Worm (Caenorhabditis elegans) whole organism, late embryonic: ENCODE measurements around the gene srx-77.

Source experiments
- C38D4.7 ChIP-seq: fragments of 200-800 bp; sonication (Bioruptor generic); optimal IDR thresholded peaks from 2 replicates; lab custom pipeline; 2018; ENCODE audit warnings: mild to moderate bottlenecking, missing genetic modification characterization, moderate library complexity, missing compliant biosample characterization
- T23F11.4 ChIP-seq: fragments of 200-800 bp; sonication (Bioruptor generic); optimal IDR thresholded peaks from 2 replicates; lab custom pipeline; 2018; ENCODE audit warnings: mild to moderate bottlenecking, missing genetic modification characterization, missing compliant biosample characterization
- ahr-1 ChIP-seq: sonication (generic microtip); optimal IDR thresholded peaks from 2 replicates; lab custom pipeline; 2016; ENCODE audit warnings: missing genetic modification characterization, missing compliant biosample characterization
- ama-1 ChIP-seq: fragments of 150-350 bp; optimal IDR thresholded peaks from 2 replicates; lab custom pipeline; 2014
- ceh-2 ChIP-seq: sonication (generic microtip); optimal IDR thresholded peaks from 2 replicates; lab custom pipeline; 2016; ENCODE audit warnings: missing genotype, missing genetic modification characterization, missing compliant biosample characterization
- ceh-22 ChIP-seq: sonication (generic microtip); optimal IDR thresholded peaks from 2 replicates; lab custom pipeline; 2017; ENCODE audit warnings: missing biosample characterization, missing genetic modification characterization
- ceh-24 ChIP-seq: sonication (generic microtip); optimal IDR thresholded peaks from 2 replicates; lab custom pipeline; 2016; ENCODE audit warnings: mild to moderate bottlenecking, missing genetic modification characterization, missing compliant biosample characterization
- ceh-30 ChIP-seq: fragments of 150-350 bp; optimal IDR thresholded peaks from 2 replicates; lab custom pipeline; 2014; ENCODE audit warnings: missing biosample characterization, missing genetic modification characterization
- ceh-34 ChIP-seq: sonication (generic microtip); optimal IDR thresholded peaks from 2 replicates; lab custom pipeline; 2016; ENCODE audit warnings: mild to moderate bottlenecking, missing genetic modification characterization, missing compliant biosample characterization
- ceh-48 ChIP-seq: sonication (generic microtip); optimal IDR thresholded peaks from 2 replicates; lab custom pipeline; 2016; ENCODE audit warnings: missing genetic modification characterization, inconsistent platforms, missing compliant biosample characterization
- ceh-6 ChIP-seq: fragments of 200-800 bp; sonication (Bioruptor generic); optimal IDR thresholded peaks from 2 replicates; lab custom pipeline; 2018; ENCODE audit warnings: mild to moderate bottlenecking, missing genetic modification characterization, missing compliant biosample characterization
- che-1 ChIP-seq: sonication (generic microtip); optimal IDR thresholded peaks from 2 replicates; lab custom pipeline; 2016; ENCODE audit warnings: mild to moderate bottlenecking, missing genetic modification characterization, missing compliant biosample characterization
- dmd-4 ChIP-seq: sonication (generic microtip); optimal IDR thresholded peaks from 2 replicates; lab custom pipeline; 2016; ENCODE audit warnings: borderline replicate concordance, missing genetic modification characterization, missing compliant biosample characterization
- dve-1 ChIP-seq: sonication (generic microtip); optimal IDR thresholded peaks from 2 replicates; lab custom pipeline; 2017; ENCODE audit warnings: antibody characterized with exemption, mild to moderate bottlenecking, missing genetic modification characterization, missing compliant biosample characterization
- elt-4 ChIP-seq: sonication (generic microtip); optimal IDR thresholded peaks from 2 replicates; lab custom pipeline; 2016; ENCODE audit warnings: missing genetic modification characterization, missing compliant biosample characterization
- eyg-1 ChIP-seq: sonication (generic microtip); optimal IDR thresholded peaks from 2 replicates; lab custom pipeline; 2016; ENCODE audit warnings: missing genotype, missing genetic modification characterization, missing compliant biosample characterization
- fax-1 ChIP-seq: sonication (generic microtip); optimal IDR thresholded peaks from 2 replicates; lab custom pipeline; 2016; ENCODE audit warnings: missing genotype, missing genetic modification characterization, missing compliant biosample characterization
- fkh-10 ChIP-seq: fragments of 150-350 bp; optimal IDR thresholded peaks from 2 replicates; lab custom pipeline; 2014; ENCODE audit warnings: missing biosample characterization, missing genetic modification reagents, missing genetic modification characterization
- fkh-6 ChIP-seq: sonication (generic microtip); optimal IDR thresholded peaks from 2 replicates; lab custom pipeline; 2016; ENCODE audit warnings: missing genetic modification characterization, missing compliant biosample characterization
- gmeb-2 ChIP-seq: sonication (generic microtip); optimal IDR thresholded peaks from 2 replicates; lab custom pipeline; 2016; ENCODE audit warnings: missing genetic modification characterization, inconsistent platforms, missing compliant biosample characterization
- hlh-30 ChIP-seq: sonication (generic microtip); optimal IDR thresholded peaks from 2 replicates; lab custom pipeline; 2017; ENCODE audit warnings: antibody characterized with exemption, missing genetic modification characterization, missing compliant biosample characterization; ENCODE audit not compliant: insufficient read depth
- hlh-8 ChIP-seq: sonication (generic microtip); optimal IDR thresholded peaks from 2 replicates; lab custom pipeline; 2016; ENCODE audit warnings: missing genotype, missing genetic modification characterization, missing compliant biosample characterization
- lin-11 ChIP-seq: fragments of 200-800 bp; sonication (Bioruptor generic); optimal IDR thresholded peaks from 2 replicates; lab custom pipeline; 2018; ENCODE audit warnings: mild to moderate bottlenecking, missing genetic modification characterization, missing compliant biosample characterization
- mec-3 ChIP-seq: sonication (generic microtip); optimal IDR thresholded peaks from 2 replicates; lab custom pipeline; 2016; ENCODE audit warnings: borderline replicate concordance, missing genetic modification characterization, missing compliant biosample characterization
- nhr-11 ChIP-seq: fragments of 150-350 bp; optimal IDR thresholded peaks from 2 replicates; lab custom pipeline; 2014; ENCODE audit warnings: missing biosample characterization, missing genetic modification characterization
- nhr-232 ChIP-seq: sonication (generic microtip); optimal IDR thresholded peaks from 2 replicates; lab custom pipeline; 2016; ENCODE audit warnings: missing genetic modification characterization, missing compliant biosample characterization
- npax-4 ChIP-seq: sonication (generic microtip); optimal IDR thresholded peaks from 2 replicates; lab custom pipeline; 2016; ENCODE audit warnings: missing genetic modification characterization, missing compliant biosample characterization
- odd-2 ChIP-seq: sonication (generic microtip); optimal IDR thresholded peaks from 2 replicates; lab custom pipeline; 2017; ENCODE audit warnings: antibody characterized with exemption, mild to moderate bottlenecking, missing genetic modification characterization, missing compliant biosample characterization
- pat-9 ChIP-seq: fragments of 200-800 bp; sonication (Bioruptor generic); optimal IDR thresholded peaks from 2 replicates; lab custom pipeline; 2018; ENCODE audit warnings: mild to moderate bottlenecking, missing genetic modification characterization, moderate library complexity, missing compliant biosample characterization
- pax-1 ChIP-seq: fragments of 150-350 bp; optimal IDR thresholded peaks from 2 replicates; lab custom pipeline; 2014; ENCODE audit warnings: missing biosample characterization, missing genetic modification characterization
- pha-2 ChIP-seq: sonication (generic microtip); optimal IDR thresholded peaks from 2 replicates; lab custom pipeline; 2017; ENCODE audit warnings: mild to moderate bottlenecking, missing genetic modification characterization, missing compliant biosample characterization
- pha-4 ChIP-seq: fragments of 150-350 bp; optimal IDR thresholded peaks from 2 replicates; lab custom pipeline; 2018; ENCODE audit warnings: missing biosample characterization, missing genetic modification reagents, missing genetic modification characterization
- pqm-1 ChIP-seq: sonication (generic microtip); optimal IDR thresholded peaks from 2 replicates; lab custom pipeline; 2016; ENCODE audit warnings: missing genetic modification characterization, missing compliant biosample characterization
- pros-1 ChIP-seq: fragments of 150-350 bp; optimal IDR thresholded peaks from 2 replicates; lab custom pipeline; 2014; ENCODE audit warnings: missing biosample characterization, missing genetic modification reagents, missing genetic modification characterization
- ref-2 ChIP-seq: sonication (generic microtip); optimal IDR thresholded peaks from 2 replicates; lab custom pipeline; 2016; ENCODE audit warnings: missing genetic modification characterization, missing compliant biosample characterization
- sdc-2 ChIP-seq: sonication (generic microtip); optimal IDR thresholded peaks from 2 replicates; lab custom pipeline; 2016; ENCODE audit warnings: missing genotype, missing genetic modification characterization, missing compliant biosample characterization
- syd-9 ChIP-seq: sonication (generic microtip); optimal IDR thresholded peaks from 2 replicates; lab custom pipeline; 2016; ENCODE audit warnings: mild to moderate bottlenecking, missing genetic modification characterization, moderate library complexity, missing compliant biosample characterization
- tbx-7 ChIP-seq: sonication (generic microtip); optimal IDR thresholded peaks from 2 replicates; lab custom pipeline; 2016; ENCODE audit warnings: missing genotype, missing genetic modification characterization, missing compliant biosample characterization
- unc-42 ChIP-seq: sonication (generic microtip); optimal IDR thresholded peaks from 2 replicates; lab custom pipeline; 2016; ENCODE audit warnings: missing genotype, missing genetic modification characterization, missing compliant biosample characterization
- unc-55 ChIP-seq: sonication (generic microtip); optimal IDR thresholded peaks from 2 replicates; lab custom pipeline; 2017; ENCODE audit warnings: missing biosample characterization, missing genetic modification reagents, missing genetic modification characterization
- unc-86 ChIP-seq: sonication (generic microtip); optimal IDR thresholded peaks from 2 replicates; lab custom pipeline; 2016; ENCODE audit warnings: missing genetic modification characterization, missing compliant biosample characterization

Gene srx-77

ce11 chrV:4655175-4655574 is 13.4 kb downstream of the srx-77 start, which contains the start of gene F41F3.9:
Gene F41F3.9 (plus strand): TSS chrV:4655475.
- TF ChIP-seq pqm-1 (tag; lab: Kevin White, UChicago) (no peak), eyg-1 (tag; lab: Kevin White, UChicago) (no peak), dmd-4 (tag; lab: Kevin White, UChicago) (no peak), ceh-48 (no peak), ref-2 (tag; lab: Kevin White, UChicago) (no peak), fax-1 (tag; lab: Kevin White, UChicago) (no peak), nhr-232 (tag; lab: Kevin White, UChicago) (no peak), elt-4 (no peak)

- TF ChIP-seq tbx-7 (tag; lab: Kevin White, UChicago), result no peak
- TF ChIP-seq ceh-2 (tag; lab: Kevin White, UChicago), result no peak
- TF ChIP-seq mec-3 (tag; lab: Kevin White, UChicago), result no peak
- no peak for TF ChIP-seq ama-1
These were observed 14.5 kb downstream of the srx-77 start, which contains the start of the genes col-139 and F41F3.1 for ce11 chrV:4653871-4654605. Gene col-139 (minus strand): TSS chrV:4653971. Gene F41F3.1 (plus strand): TSS chrV:4654555.

ce11 chrV:4653093-4653492 is 15.4 kb downstream of the srx-77 start:
- TF ChIP-seq lin-11 (tag; lab: Kevin White, UChicago) (no peak), mec-3 (tag; lab: Kevin White, UChicago) (peak; percentile 13), dmd-4 (tag; lab: Kevin White, UChicago) (no peak), hlh-30 (no peak), odd-2 (no peak), pha-2 (tag; lab: Kevin White, UChicago) (no peak), eyg-1 (tag; lab: Kevin White, UChicago) (no peak), elt-4 (peak; percentile 26), pat-9 (tag; lab: Kevin White, UChicago) (no peak), pros-1 (tag; lab: Kevin White, UChicago) (no peak)

- no peak for TF ChIP-seq ceh-6
- no peak for TF ChIP-seq pha-2 (tag; lab: Kevin White, UChicago)
- no peak for TF ChIP-seq ceh-48
- TF ChIP-seq ahr-1 (tag; lab: Kevin White, UChicago), result no peak
- no peak for TF ChIP-seq unc-42 (tag; lab: Kevin White, UChicago)
- TF ChIP-seq ama-1, result no peak
- TF ChIP-seq hlh-8 (tag; lab: Kevin White, UChicago), result no peak
- TF ChIP-seq unc-86, result no peak
- no peak for TF ChIP-seq eyg-1 (tag; lab: Kevin White, UChicago)
- TF ChIP-seq ceh-30 (tag; lab: Kevin White, UChicago), result no peak
- TF ChIP-seq fkh-6, result no peak
- TF ChIP-seq T23F11.4 (GFP tag; lab: Kevin White, UChicago), result no peak
- TF ChIP-seq gmeb-2 (tag; lab: Kevin White, UChicago), result no peak
- no peak for TF ChIP-seq ceh-34 (tag; lab: Kevin White, UChicago)
- no peak for TF ChIP-seq sdc-2 (tag; lab: Kevin White, UChicago)
- TF ChIP-seq syd-9, result no peak
- TF ChIP-seq, all 69 proteins: peak for 0
These were observed 17.1 kb downstream of the srx-77 start for ce11 chrV:4651480-4651879.

ce11 chrV:4649649-4650384 is 18.7 kb downstream of the srx-77 start:
- TF ChIP-seq elt-4, result no peak
- TF ChIP-seq ceh-34 (tag; lab: Kevin White, UChicago), result no peak
- TF ChIP-seq unc-55, result no peak
- no peak for TF ChIP-seq nhr-11 (tag; lab: Kevin White, UChicago)
- no peak for TF ChIP-seq odd-2
- no peak for TF ChIP-seq C38D4.7 (GFP tag; lab: Kevin White, UChicago)
- TF ChIP-seq fkh-10 (GFP tag; lab: Kevin White, UChicago), result no peak
- TF ChIP-seq pha-4 (tag; lab: Kevin White, UChicago), result no peak
- TF ChIP-seq ceh-30 (tag; lab: Kevin White, UChicago), result no peak
- TF ChIP-seq dmd-4 (tag; lab: Kevin White, UChicago), result no peak
- TF ChIP-seq ceh-24, result no peak
- no peak for TF ChIP-seq pax-1 (tag; lab: Kevin White, UChicago)
- TF ChIP-seq dve-1 (tag; lab: Kevin White, UChicago), result no peak
- no peak for TF ChIP-seq che-1 (tag; lab: Kevin White, UChicago)
- TF ChIP-seq fax-1 (tag; lab: Kevin White, UChicago), result no peak
- TF ChIP-seq tbx-7 (tag; lab: Kevin White, UChicago), result no peak
- TF ChIP-seq npax-4, result no peak
- no peak for TF ChIP-seq pat-9 (tag; lab: Kevin White, UChicago)
- TF ChIP-seq pha-2 (tag; lab: Kevin White, UChicago), result no peak
- no peak for TF ChIP-seq ceh-22
- TF ChIP-seq, all 69 proteins: peak for 0
